Fruit fly (Drosophila melanogaster) whole organism: ENCODE results near the gene dnd.

Experiments used
- CG8478 ChIP-seq: fragments of >200 bp; optimal IDR thresholded peaks from 2 replicates; lab custom pipeline; 2018; ENCODE audit warnings: inconsistent platforms
- Dll ChIP-seq: fragments of >200 bp; optimal IDR thresholded peaks from 2 replicates; lab custom pipeline; 2017
- EcR ChIP-seq, 2 experiments: fragments of >200 bp; optimal IDR thresholded peaks; 2 replicates each; lab custom pipeline; 2017; ENCODE audit warnings: missing biosample characterization in 2 of 2, missing genetic modification characterization in 2 of 2, missing genetic modification reagents in 2 of 2
- pan ChIP-seq: fragments of >200 bp; optimal IDR thresholded peaks from 2 replicates; lab custom pipeline; 2017
- psq ChIP-seq: fragments of >200 bp; optimal IDR thresholded peaks from 2 replicates; lab custom pipeline; 2017
- usp ChIP-seq: fragments of >200 bp; optimal IDR thresholded peaks from 2 replicates; lab custom pipeline; 2017; ENCODE audit warnings: missing biosample characterization, missing genetic modification characterization, mixed read lengths

dnd gene

DNA sequence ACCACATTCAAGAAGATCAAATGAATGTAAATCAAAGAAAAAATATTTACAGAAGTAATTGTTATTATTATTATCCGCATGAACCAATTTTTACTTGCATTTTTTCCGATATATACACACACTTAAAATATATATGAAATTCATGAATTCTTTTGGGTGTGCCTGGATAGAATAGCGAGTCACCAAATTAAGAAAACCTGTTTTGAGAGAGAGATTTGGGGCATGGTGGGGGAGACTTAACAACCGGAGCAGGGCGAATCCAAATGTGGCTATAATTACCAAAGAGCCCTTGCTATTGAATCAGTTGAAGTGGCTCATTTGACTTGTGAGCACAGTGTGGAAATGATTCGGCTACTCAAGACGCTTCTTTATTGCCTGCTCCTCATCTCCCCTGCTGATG, 26.3 kb upstream of the dnd start, which contains the start of gene Qsox2:
Gene Qsox2, plus strand, starts transcription at position 301 of the 400 bp plus-strand sequence.
- no peak for TF ChIP-seq CG8478 (lab: Kevin White, UChicago)
- no peak for TF ChIP-seq EcR (GFP tag; optimal IDR thresholded peaks at IDR 0.05; lab: Kevin White, UChicago)
- TF ChIP-seq pan = no peak
- no peak for TF ChIP-seq psq (lab: Kevin White, UChicago)

DNA sequence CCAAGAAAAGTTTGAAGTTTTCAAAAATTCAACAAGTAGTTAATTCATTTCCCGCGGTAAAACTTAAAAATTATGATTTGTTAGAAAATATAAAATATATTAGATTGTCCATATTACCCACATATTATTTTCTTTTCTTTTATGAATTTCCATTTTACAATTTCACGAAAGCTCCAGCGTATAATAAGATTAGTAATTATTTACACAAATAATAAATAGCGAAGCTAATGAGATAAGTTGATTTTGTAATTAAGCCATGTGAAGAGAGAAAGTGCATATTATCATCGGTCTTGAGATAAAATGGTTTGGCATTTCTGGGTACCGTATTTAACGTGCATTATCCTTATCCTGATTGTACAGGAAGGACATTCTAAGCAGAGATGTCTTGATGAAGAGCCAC, 24.4 kb upstream of the dnd start, which contains the start of gene Qsox3:
Gene Qsox3, plus strand, starts transcription at position 301 of the 400 bp plus-strand sequence.
- TF ChIP-seq psq (lab: Kevin White, UChicago) (no peak), Dll (lab: Kevin White, UChicago) (no peak), EcR (GFP tag; optimal IDR thresholded peaks at IDR 0.05; lab: Kevin White, UChicago) (no peak), usp (GFP tag; lab: Kevin White, UChicago) (no peak), CG8478 (lab: Kevin White, UChicago) (no peak), pan (no peak)

DNA sequence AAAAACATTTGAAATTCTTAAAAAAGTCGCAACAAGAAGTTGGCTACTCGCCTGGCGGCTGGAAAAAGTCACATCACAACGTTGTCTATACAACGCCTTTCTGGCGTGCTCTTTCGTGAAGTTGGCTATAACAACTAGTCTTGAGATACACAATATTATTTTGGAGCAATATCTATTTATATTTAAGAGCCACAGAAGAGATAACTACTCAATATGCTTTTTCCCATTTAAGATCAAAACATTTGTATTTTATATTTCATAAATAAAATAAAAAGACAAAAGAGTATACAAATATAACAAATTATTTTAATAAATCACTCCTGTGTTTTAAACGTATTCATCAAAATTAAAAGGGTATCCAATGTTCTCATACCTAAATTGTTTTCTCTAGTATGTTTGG, 19.7 kb upstream of the dnd start:
- no peak for TF ChIP-seq EcR (GFP tag; optimal IDR thresholded peaks at IDR 0.05; lab: Kevin White, UChicago)
- no peak for TF ChIP-seq Dll (lab: Kevin White, UChicago)
- no peak for TF ChIP-seq psq (lab: Kevin White, UChicago)
- TF ChIP-seq usp (GFP tag; lab: Kevin White, UChicago) = no peak
- no peak for TF ChIP-seq CG8478 (lab: Kevin White, UChicago)
- no peak for TF ChIP-seq pan

DNA sequence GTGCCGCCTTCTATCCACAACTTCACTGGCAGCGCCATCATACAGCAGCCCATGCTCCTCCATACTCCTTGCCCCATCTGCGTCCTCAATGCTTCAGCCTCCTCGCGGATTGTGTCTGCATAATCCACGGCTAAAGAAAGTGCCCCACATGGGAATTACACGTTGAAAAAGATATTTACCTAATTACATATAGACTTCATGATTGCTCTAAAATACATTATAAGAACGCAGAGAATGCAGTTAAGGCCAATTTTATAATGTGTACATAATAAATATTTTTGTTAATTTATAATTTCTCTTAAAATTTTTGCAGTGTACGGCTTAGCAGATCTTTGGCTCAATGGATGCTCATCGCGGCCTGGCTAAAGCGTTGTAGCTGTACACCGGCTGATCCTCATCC, 18.5 kb upstream of the dnd start:
- no peak for TF ChIP-seq CG8478 (lab: Kevin White, UChicago)
- TF ChIP-seq pan = no peak
- TF ChIP-seq Dll (lab: Kevin White, UChicago) = no peak
- TF ChIP-seq EcR (GFP tag; optimal IDR thresholded peaks at IDR 0.05; lab: Kevin White, UChicago) = no peak
- TF ChIP-seq psq (lab: Kevin White, UChicago) = no peak
- TF ChIP-seq usp (GFP tag; lab: Kevin White, UChicago) = no peak

DNA sequence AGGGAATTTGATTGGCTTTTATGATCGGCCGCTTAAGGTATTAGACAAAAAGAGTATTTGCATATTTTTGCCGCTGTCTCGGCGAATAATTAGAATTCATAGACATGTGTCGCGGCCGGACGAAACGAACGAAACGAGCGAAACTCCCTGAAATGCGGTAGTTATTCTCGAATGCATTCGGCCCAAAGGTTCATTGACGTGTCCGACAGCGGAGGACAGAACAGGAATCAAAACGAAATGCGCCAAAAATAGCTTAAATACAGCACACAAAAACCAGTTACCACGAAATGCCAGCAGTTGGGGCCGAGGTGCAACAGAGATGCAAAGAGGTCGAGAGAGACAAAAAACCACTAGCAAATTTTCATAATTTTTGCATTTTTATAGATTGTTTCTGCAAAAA, 17.2 kb upstream of the dnd start:
- TF ChIP-seq CG8478 (lab: Kevin White, UChicago) (no peak), EcR (GFP tag; optimal IDR thresholded peaks at IDR 0.05; lab: Kevin White, UChicago) (peak; percentile 34 to 77), usp (GFP tag; lab: Kevin White, UChicago) (no peak)

DNA sequence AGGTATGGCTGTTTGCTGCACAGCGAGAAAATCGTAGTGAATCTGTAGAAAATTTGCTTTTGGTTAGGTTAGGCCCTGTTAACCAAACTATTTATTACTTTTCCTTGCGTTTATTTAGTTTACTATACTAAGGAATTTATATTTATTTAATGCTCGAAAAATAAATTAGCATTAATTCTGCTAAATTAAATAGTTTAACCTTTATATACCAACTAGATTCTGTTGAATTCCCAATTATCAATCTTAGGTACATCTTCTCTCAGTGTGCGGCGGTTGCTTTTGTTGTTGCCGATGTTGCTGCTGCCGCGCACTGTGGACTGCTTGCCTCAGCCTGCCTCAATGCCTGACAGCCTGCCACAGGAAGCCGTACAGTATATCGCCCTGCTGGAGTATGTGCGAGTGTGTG, 12.0 kb upstream of the dnd start:
- TF ChIP-seq usp (GFP tag; lab: Kevin White, UChicago) = no peak
- no peak for TF ChIP-seq psq (lab: Kevin White, UChicago)
- TF ChIP-seq CG8478 (lab: Kevin White, UChicago) = no peak
- TF ChIP-seq EcR (GFP tag; optimal IDR thresholded peaks at IDR 0.05; lab: Kevin White, UChicago) = no peak
- no peak for TF ChIP-seq Dll (lab: Kevin White, UChicago)
- TF ChIP-seq pan = no peak

DNA sequence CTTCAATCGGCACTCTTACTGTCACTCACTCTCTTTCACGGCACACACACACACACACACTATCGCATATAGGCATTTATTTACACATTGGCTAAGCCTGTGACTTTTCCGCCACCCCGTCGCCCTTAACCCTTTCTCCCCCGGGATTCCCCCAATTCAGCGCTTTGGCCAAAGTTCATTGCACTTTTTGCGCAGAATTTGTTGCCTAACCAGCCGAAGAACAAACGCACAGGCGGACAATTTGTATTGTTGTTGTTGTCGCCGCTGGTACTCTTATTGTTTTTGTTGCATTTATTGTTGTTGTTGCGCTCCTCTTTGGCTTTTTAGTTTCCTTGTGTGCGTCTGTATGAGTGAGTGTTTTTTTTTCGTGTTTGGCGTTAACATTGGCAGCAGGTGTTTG, 11.6 kb upstream of the dnd start:
- TF ChIP-seq pan (no peak), EcR (GFP tag; optimal IDR thresholded peaks at IDR 0.05; lab: Kevin White, UChicago) (peak; percentile 59 to 85)

DNA sequence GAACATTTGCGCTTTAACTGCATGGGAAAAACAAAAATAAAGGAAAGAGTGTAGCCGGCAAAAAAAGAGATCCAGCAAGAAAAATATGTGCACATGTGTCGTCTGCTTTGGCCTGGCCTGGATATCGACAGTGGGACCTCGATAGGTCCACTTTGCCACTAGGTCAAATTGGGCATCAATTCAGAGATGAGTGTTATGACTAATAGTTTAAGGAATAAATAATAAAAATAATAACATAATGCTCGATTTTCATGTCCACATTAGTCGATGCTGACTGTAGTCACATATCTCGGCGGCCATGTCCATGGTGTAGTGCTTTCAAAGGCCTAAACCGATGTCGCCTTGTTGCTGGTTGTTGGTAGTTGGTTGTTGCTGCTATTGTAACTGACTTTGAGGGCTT, 10.4 kb upstream of the dnd start:
- no peak for TF ChIP-seq psq (lab: Kevin White, UChicago)
- TF ChIP-seq EcR (GFP tag; optimal IDR thresholded peaks at IDR 0.05; lab: Kevin White, UChicago) = no peak
- no peak for TF ChIP-seq usp (GFP tag; lab: Kevin White, UChicago)
- TF ChIP-seq pan = no peak
- no peak for TF ChIP-seq Dll (lab: Kevin White, UChicago)
- TF ChIP-seq CG8478 (lab: Kevin White, UChicago) = no peak

DNA sequence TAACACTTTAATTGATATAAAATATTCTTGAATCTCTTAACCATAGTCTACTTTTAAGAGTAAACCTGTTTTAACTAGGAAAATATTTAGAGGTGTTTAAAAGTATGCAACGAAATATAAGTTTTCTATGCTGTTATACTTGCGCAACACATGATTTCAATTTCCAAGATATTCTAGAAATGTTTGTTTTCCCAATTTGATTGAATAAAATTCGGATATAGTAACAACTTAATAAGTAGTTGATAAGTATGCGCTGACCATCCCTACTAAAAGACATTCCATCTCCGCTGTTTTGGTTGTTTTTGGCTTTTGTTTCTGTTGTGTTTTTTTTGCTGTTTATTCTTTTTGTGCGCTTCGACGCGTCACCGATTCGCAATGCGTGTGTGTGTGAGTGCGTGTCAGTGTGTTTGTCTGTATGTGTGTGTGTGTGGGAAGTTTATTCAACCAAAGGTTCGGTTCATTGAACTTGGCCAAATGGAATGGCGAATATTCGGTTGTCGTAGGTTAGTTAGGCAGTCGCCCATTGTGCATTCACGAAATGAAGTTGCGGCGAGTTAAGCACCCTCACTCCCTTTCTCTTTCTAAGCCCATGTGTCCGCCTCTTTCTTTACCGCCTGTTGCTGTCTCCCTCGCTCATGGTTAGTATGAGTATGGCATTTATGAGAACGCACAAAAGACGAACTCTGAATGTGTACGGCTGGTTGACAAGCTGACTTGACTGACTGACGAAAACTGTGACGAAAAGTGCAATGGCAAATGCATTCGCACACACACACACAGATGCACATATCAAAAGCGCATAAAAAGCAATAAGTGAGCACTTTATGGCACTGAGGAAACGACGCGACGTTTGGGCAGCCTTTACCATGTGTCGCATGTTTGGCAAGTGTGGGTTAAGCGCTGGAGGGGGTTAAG, 9.1 kb upstream of the dnd start:
- TF ChIP-seq pan (no peak), EcR (GFP tag; optimal IDR thresholded peaks at IDR 0.05; lab: Kevin White, UChicago) (peak; percentile 77 to 82)

DNA sequence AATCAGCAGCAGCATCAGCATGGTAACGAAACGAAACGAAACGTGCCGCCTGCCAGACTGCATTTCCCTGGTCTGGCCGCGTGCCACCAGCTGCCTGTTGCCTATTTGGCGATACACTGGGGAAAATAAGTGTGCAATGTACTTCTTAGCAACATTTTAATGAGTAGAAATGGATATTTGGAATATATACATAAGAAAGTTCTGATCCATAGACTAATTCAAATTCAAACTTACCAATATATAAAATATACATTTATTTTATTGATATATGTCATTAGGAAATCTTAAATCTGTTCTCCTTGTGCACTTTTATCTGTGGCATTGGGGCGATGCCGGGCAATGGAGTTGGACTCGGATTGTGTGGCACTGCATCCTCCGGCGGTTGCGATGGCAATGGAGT, 6.8 kb upstream of the dnd start:
- TF ChIP-seq Dll (lab: Kevin White, UChicago) (no peak), psq (lab: Kevin White, UChicago) (no peak), EcR (GFP tag; optimal IDR thresholded peaks at IDR 0.05; lab: Kevin White, UChicago) (no peak), usp (GFP tag; lab: Kevin White, UChicago) (no peak), pan (no peak), CG8478 (lab: Kevin White, UChicago) (no peak)

DNA sequence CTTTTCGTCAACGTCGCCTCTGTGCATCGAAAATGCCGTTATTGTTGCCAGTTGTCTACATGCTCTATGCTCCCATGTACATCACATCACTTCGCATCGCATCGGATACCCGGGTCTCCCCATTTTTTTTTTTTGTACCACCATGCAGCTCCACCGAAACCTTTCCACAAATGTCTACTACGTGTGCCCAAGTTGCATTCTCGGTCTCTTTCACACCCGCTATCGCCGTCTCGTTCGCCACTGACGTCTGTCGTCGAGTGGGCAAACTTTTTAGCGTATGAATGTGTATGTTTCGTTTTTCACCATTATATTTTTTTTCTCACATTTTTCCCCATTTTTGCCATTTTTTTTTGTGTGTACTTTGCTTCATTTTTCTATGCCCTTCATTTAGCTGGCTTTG, 5.3 kb upstream of the dnd start:
- no peak for TF ChIP-seq EcR (GFP tag; optimal IDR thresholded peaks at IDR 0.05; lab: Kevin White, UChicago)
- TF ChIP-seq CG8478 (lab: Kevin White, UChicago) = no peak
- TF ChIP-seq psq (lab: Kevin White, UChicago) = no peak
- TF ChIP-seq Dll (lab: Kevin White, UChicago) = no peak
- TF ChIP-seq usp (GFP tag; lab: Kevin White, UChicago) = no peak
- no peak for TF ChIP-seq pan

DNA sequence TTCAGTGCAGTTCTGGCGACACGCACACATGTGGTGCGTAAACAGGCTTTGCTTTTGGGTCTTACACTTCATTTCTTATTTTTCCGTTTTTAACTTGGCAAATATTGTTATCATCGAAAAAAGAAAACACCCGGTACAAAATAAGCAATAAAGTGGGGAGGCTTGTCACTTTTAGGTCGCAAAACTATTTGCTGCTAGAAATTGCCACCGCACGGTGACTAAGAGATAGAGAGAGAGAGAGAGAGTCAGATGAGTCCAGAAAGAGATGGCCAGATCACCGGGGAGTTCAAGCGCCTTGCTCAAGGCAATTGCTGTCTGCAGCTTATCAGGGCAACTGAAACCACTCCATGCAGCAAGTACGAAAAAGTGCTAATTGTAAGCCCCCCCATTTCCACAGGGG, 3.6 kb upstream of the dnd start:
- TF ChIP-seq EcR (GFP tag; optimal IDR thresholded peaks at IDR 0.05; lab: Kevin White, UChicago) (peak in 1 of 2 experiments; percentile 51), pan (no peak)
